Fruit fly (Drosophila melanogaster) whole organism, embryonic: ENCODE measurements around the gene Nle.

Experiments used
- ATbp ChIP-seq: fragments of 200-800 bp; sonication (Bioruptor generic); optimal IDR thresholded peaks from 2 replicates; lab custom pipeline; 2017; ENCODE audit warnings: missing biosample characterization, mild to moderate bottlenecking, missing genetic modification characterization, missing genetic modification reagents
- Antp ChIP-seq: fragments of 200-800 bp; sonication (Bioruptor generic); optimal IDR thresholded peaks from 3 replicates; lab custom pipeline; 2016; ENCODE audit warnings: missing biosample characterization, missing genetic modification characterization
- Atf-2 ChIP-seq: fragments of 200-800 bp; sonication (Bioruptor generic); optimal IDR thresholded peaks from 2 replicates; lab custom pipeline; 2016; ENCODE audit warnings: missing biosample characterization, missing genetic modification characterization
- CG10565 ChIP-seq: fragments of 200-800 bp; sonication (Bioruptor generic); optimal IDR thresholded peaks from 3 replicates; lab custom pipeline; 2016; ENCODE audit warnings: missing biosample characterization, mild to moderate bottlenecking, missing genetic modification characterization
- CG10979 ChIP-seq: fragments of 200-800 bp; sonication (Bioruptor generic); optimal IDR thresholded peaks from 2 replicates; lab custom pipeline; 2018; ENCODE audit warnings: missing biosample characterization, mild to moderate bottlenecking, missing genetic modification characterization, moderate library complexity
- CG11093 ChIP-seq: fragments of 200-800 bp; sonication (Bioruptor generic); IDR thresholded peaks from 3 replicates; pipeline ENCODE4 v1.3.6; 2022; ENCODE audit warnings: missing biosample characterization, missing genetic modification characterization
- CG11247 ChIP-seq: fragments of 200-800 bp; sonication (Bioruptor generic); IDR thresholded peaks from 2 replicates; pipeline ENCODE4 v1.3.6; 2022; ENCODE audit warnings: missing biosample characterization, missing genetic modification characterization
- CG11696 ChIP-seq: fragments of 200-800 bp; sonication (Bioruptor generic); IDR thresholded peaks from 2 replicates; pipeline ENCODE4 v1.3.6; 2022; ENCODE audit warnings: missing biosample characterization, missing genetic modification characterization
- CG12391 ChIP-seq: fragments of 200-800 bp; sonication (Bioruptor generic); optimal IDR thresholded peaks from 3 replicates; lab custom pipeline; 2018; ENCODE audit warnings: missing biosample characterization, mild to moderate bottlenecking, missing genetic modification characterization, moderate library complexity
- CG12769 ChIP-seq: fragments of 200-800 bp; sonication (Bioruptor generic); optimal IDR thresholded peaks from 2 replicates; lab custom pipeline; 2019; ENCODE audit warnings: missing biosample characterization, mild to moderate bottlenecking, missing genetic modification characterization, moderate library complexity
- CG16779 ChIP-seq: fragments of 200-800 bp; sonication (Bioruptor generic); IDR thresholded peaks from 2 replicates; pipeline ENCODE4 v1.3.6; 2022; ENCODE audit warnings: missing biosample characterization, missing genetic modification characterization
- CG18764 ChIP-seq: fragments of 200-800 bp; sonication (Bioruptor generic); optimal IDR thresholded peaks from 3 replicates; lab custom pipeline; 2016; ENCODE audit warnings: missing biosample characterization, missing genetic modification characterization
- CG2202 ChIP-seq: fragments of 200-800 bp; sonication (Bioruptor generic); optimal IDR thresholded peaks from 2 replicates; lab custom pipeline; 2018; ENCODE audit warnings: missing biosample characterization, mild to moderate bottlenecking, missing genetic modification characterization
- CG30020 ChIP-seq: fragments of 200-800 bp; optimal IDR thresholded peaks from 2 replicates; lab custom pipeline; 2019; ENCODE audit warnings: missing biosample characterization, mild to moderate bottlenecking, missing genetic modification characterization, moderate library complexity
- CG30403 ChIP-seq: fragments of 200-800 bp; sonication (Bioruptor generic); optimal IDR thresholded peaks from 3 replicates; lab custom pipeline; 2016; ENCODE audit warnings: missing biosample characterization, missing genetic modification characterization
- CG31365 ChIP-seq: fragments of 200-800 bp; sonication (Bioruptor generic); optimal IDR thresholded peaks from 2 replicates; lab custom pipeline; 2018; ENCODE audit warnings: missing biosample characterization, mild to moderate bottlenecking, missing genetic modification characterization
- CG34224 ChIP-seq: fragments of 200-800 bp; sonication (Bioruptor generic); IDR thresholded peaks from 3 replicates; pipeline ENCODE4 v1.3.6; 2022; ENCODE audit warnings: missing biosample characterization, missing genetic modification characterization; ENCODE audit not compliant: partially characterized antibody
- CG6654 ChIP-seq: fragments of 200-800 bp; sonication (Bioruptor generic); optimal IDR thresholded peaks from 2 replicates; lab custom pipeline; 2017; ENCODE audit warnings: missing biosample characterization, mild to moderate bottlenecking, missing genetic modification characterization
- CG6813 ChIP-seq: fragments of 200-800 bp; sonication (Bioruptor generic); optimal IDR thresholded peaks from 2 replicates; lab custom pipeline; 2017; ENCODE audit warnings: missing biosample characterization, missing genetic modification characterization, mild to moderate bottlenecking, moderate library complexity, missing genetic modification reagents
- CG7372 ChIP-seq: fragments of 200-800 bp; sonication (Bioruptor generic); IDR thresholded peaks from 2 replicates; pipeline ENCODE4 v1.3.6; 2022; ENCODE audit warnings: missing biosample characterization, missing genetic modification characterization
- CG7963 ChIP-seq: fragments of 200-800 bp; sonication (Bioruptor generic); IDR thresholded peaks from 3 replicates; pipeline ENCODE4 v1.3.6; 2022; ENCODE audit warnings: missing biosample characterization, missing genetic modification characterization; ENCODE audit not compliant: partially characterized antibody
- Dfd ChIP-seq, 2 experiments: fragments of >200 bp; optimal IDR thresholded peaks; 2 replicates each; lab custom pipeline; 2017; ENCODE audit warnings: missing biosample characterization in 2 of 2, missing genetic modification characterization in 2 of 2
- ERR ChIP-seq: fragments of 200-800 bp; sonication (Bioruptor generic); optimal IDR thresholded peaks from 2 replicates; lab custom pipeline; 2016; ENCODE audit warnings: missing biosample characterization, missing genetic modification characterization
- GATAe ChIP-seq: fragments of 200-800 bp; sonication (Bioruptor generic); conservative IDR thresholded peaks from 2 replicates; pipeline ENCODE4 v1.3.6; 2022; ENCODE audit warnings: missing biosample characterization, missing genetic modification characterization
- Gsc ChIP-seq: fragments of 200-800 bp; sonication (Bioruptor generic); IDR thresholded peaks from 2 replicates; pipeline ENCODE4 v1.3.6; 2022; ENCODE audit warnings: missing biosample characterization, missing genetic modification characterization
- HHEX ChIP-seq: fragments of 200-800 bp; sonication (Bioruptor generic); optimal IDR thresholded peaks from 3 replicates; lab custom pipeline; 2017; ENCODE audit warnings: missing biosample characterization, mild to moderate bottlenecking, missing genetic modification characterization, missing genetic modification reagents
- Lim3 ChIP-seq: fragments of 200-800 bp; sonication (Bioruptor generic); IDR thresholded peaks from 2 replicates; pipeline ENCODE4 v1.3.6; 2022; ENCODE audit warnings: missing biosample characterization, missing genetic modification characterization
- Max ChIP-seq: fragments of 200-800 bp; sonication (Bioruptor generic); optimal IDR thresholded peaks from 2 replicates; lab custom pipeline; 2016; ENCODE audit warnings: missing biosample characterization, mild to moderate bottlenecking, missing genetic modification characterization
- Myb ChIP-seq: fragments of 200-800 bp; sonication (Bioruptor generic); optimal IDR thresholded peaks from 2 replicates; lab custom pipeline; 2016; ENCODE audit warnings: missing biosample characterization, missing genetic modification characterization
- NK7.1 ChIP-seq: fragments of 200-800 bp; sonication (Bioruptor generic); optimal IDR thresholded peaks from 3 replicates; lab custom pipeline; 2016; ENCODE audit warnings: missing biosample characterization, missing genetic modification characterization
- Pdp1 ChIP-seq, 2 experiments: fragments of 200-800 bp; sonication (Bioruptor generic); optimal IDR thresholded peaks; 3 replicates each; lab custom pipeline; 2016; ENCODE audit warnings: missing biosample characterization in 2 of 2, missing genetic modification characterization in 2 of 2, mild to moderate bottlenecking in 1 of 2, moderate library complexity in 1 of 2
- Sox102F ChIP-seq: fragments of 200-800 bp; sonication (Bioruptor generic); optimal IDR thresholded peaks from 2 replicates; lab custom pipeline; 2018; ENCODE audit warnings: missing biosample characterization, mild to moderate bottlenecking, missing genetic modification characterization, moderate library complexity
- Taf1 ChIP-seq: fragments of 200-800 bp; sonication (Bioruptor generic); IDR thresholded peaks from 2 replicates; pipeline ENCODE4 v1.3.6; 2022; ENCODE audit warnings: missing biosample characterization, missing genetic modification characterization
- Vsx1 ChIP-seq: fragments of 200-800 bp; sonication (Bioruptor generic); optimal IDR thresholded peaks from 2 replicates; lab custom pipeline; 2017; ENCODE audit warnings: missing biosample characterization, mild to moderate bottlenecking, missing genetic modification characterization, missing genetic modification reagents
- Xrp1 ChIP-seq: fragments of 200-800 bp; sonication (Bioruptor generic); IDR thresholded peaks from 2 replicates; pipeline ENCODE4 v1.3.6; 2022; ENCODE audit warnings: missing biosample characterization, missing genetic modification characterization
- ab ChIP-seq: fragments of 200-800 bp; sonication (Bioruptor generic); optimal IDR thresholded peaks from 2 replicates; lab custom pipeline; 2016; ENCODE audit warnings: missing biosample characterization, missing genetic modification characterization
- ftz-f1 ChIP-seq: fragments of 200-800 bp; sonication (Bioruptor generic); optimal IDR thresholded peaks from 2 replicates; lab custom pipeline; 2016; ENCODE audit warnings: missing biosample characterization, missing genetic modification characterization
- grau ChIP-seq: fragments of 200-800 bp; optimal IDR thresholded peaks from 3 replicates; lab custom pipeline; 2019; ENCODE audit warnings: missing biosample characterization, mild to moderate bottlenecking, missing genetic modification characterization, moderate library complexity
- insv ChIP-seq, 2 experiments: fragments of 200-800 bp; sonication (Bioruptor generic); optimal IDR thresholded peaks; 3 replicates each; lab custom pipeline; 2016 to 2018; ENCODE audit warnings: missing biosample characterization in 2 of 2, missing genetic modification characterization in 2 of 2
- inv ChIP-seq: fragments of 200-800 bp; sonication (Bioruptor generic); IDR thresholded peaks from 2 replicates; pipeline ENCODE4 v1.3.6; 2022; ENCODE audit warnings: missing biosample characterization, missing genetic modification characterization; ENCODE audit not compliant: partially characterized antibody
- kah ChIP-seq: fragments of 200-800 bp; sonication (Bioruptor generic); optimal IDR thresholded peaks from 2 replicates; lab custom pipeline; 2018; ENCODE audit warnings: missing biosample characterization, mild to moderate bottlenecking, missing genetic modification characterization
- oc ChIP-seq: fragments of 200-800 bp; sonication (Bioruptor generic); optimal IDR thresholded peaks from 2 replicates; lab custom pipeline; 2018; ENCODE audit warnings: missing biosample characterization, mild to moderate bottlenecking, missing genetic modification characterization, moderate library complexity
- prd ChIP-seq, 3 experiments: fragments of >200 bp in 2 of 3; fragments of 200-800 bp in 1 of 3; sonication (Bioruptor generic) in 1 of 3; optimal IDR thresholded peaks in 2 of 3; IDR thresholded peaks in 1 of 3; 2 replicates in 2 of 3; 3 replicates in 1 of 3; pipeline versions ENCODE4 v1.3.6 to Lab custom; 2017 to 2022; ENCODE audit warnings: missing biosample characterization in 1 of 3, missing genetic modification characterization in 1 of 3
- slou ChIP-seq: fragments of 200-800 bp; sonication (Bioruptor generic); optimal IDR thresholded peaks from 3 replicates; lab custom pipeline; 2016; ENCODE audit warnings: missing biosample characterization, missing genetic modification characterization
- tio ChIP-seq: fragments of 200-800 bp; sonication (Bioruptor generic); optimal IDR thresholded peaks from 2 replicates; lab custom pipeline; 2017; ENCODE audit warnings: missing biosample characterization, missing genetic modification characterization, inconsistent platforms
- unc-4 ChIP-seq: fragments of 200-800 bp; sonication (Bioruptor generic); IDR thresholded peaks from 2 replicates; pipeline ENCODE4 v1.3.6; 2022; ENCODE audit warnings: missing biosample characterization, missing genetic modification characterization; ENCODE audit not compliant: partially characterized antibody
- yki ChIP-seq: fragments of >200 bp; optimal IDR thresholded peaks from 3 replicates; lab custom pipeline; 2018
- z ChIP-seq: fragments of 200-800 bp; sonication (Bioruptor generic); IDR thresholded peaks from 3 replicates; pipeline ENCODE4 v1.3.6; 2022; ENCODE audit warnings: missing biosample characterization, missing genetic modification characterization
- zf30C ChIP-seq: fragments of 200-800 bp; sonication (Bioruptor generic); optimal IDR thresholded peaks from 3 replicates; lab custom pipeline; 2018; ENCODE audit warnings: missing biosample characterization, mild to moderate bottlenecking, missing genetic modification characterization
- zfh1 ChIP-seq: fragments of 200-800 bp; sonication (Bioruptor generic); IDR thresholded peaks from 3 replicates; pipeline ENCODE4 v1.3.6; 2022; ENCODE audit warnings: missing biosample characterization, missing genetic modification characterization

The Nle gene

DNA sequence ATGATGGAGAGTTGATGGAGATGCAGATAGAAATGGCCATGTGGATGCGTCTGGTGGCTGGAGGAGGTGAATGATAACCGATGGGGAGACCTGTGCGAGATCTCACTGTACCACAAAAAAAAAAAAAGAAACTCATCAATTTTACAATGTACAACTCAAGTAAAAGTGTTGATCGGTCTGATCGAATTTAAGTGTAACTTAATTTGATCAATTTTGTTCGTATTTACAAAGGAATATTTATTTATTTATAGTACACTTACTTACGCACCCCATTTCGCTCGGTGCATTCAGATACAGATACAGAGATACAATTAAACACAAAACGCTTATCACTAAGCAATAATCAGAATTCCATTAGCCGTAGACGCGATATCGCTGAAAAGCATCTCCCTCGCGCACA lies 45.2 kb downstream of the Nle start (continued):
- TF ChIP-seq CG6813 = peak; percentile 52
- TF ChIP-seq Gsc (GFP tag; lab: Robert Waterston, UW) = 0 out of 2 replicates have a peak, but pooled peaks have one; percentile 40
- no peak for TF ChIP-seq ftz-f1
- peak; percentile 70 for TF ChIP-seq Sox102F (GFP tag; lab: Kevin White, UChicago)
- TF ChIP-seq CG12769 (tag; lab: Kevin White, UChicago) = no peak
- TF ChIP-seq Atf-2 = peak; percentile 29
- TF ChIP-seq ERR (GFP tag; lab: Kevin White, UChicago) = no peak
- no peak for TF ChIP-seq Dfd (GFP tag; optimal IDR thresholded peaks at IDR 0.05; lab: Kevin White, UChicago)
- no peak for TF ChIP-seq CG16779
- TF ChIP-seq CG6654 (GFP tag; lab: Kevin White, UChicago) = peak; percentile 19
- TF ChIP-seq grau (tag; lab: Kevin White, UChicago) = peak; percentile 29
- TF ChIP-seq slou (GFP tag; lab: Kevin White, UChicago) = peak; percentile 19
- TF ChIP-seq CG30403 (GFP tag; lab: Kevin White, UChicago) = peak; percentile 58
- TF ChIP-seq CG12391 = peak; percentile 58
- TF ChIP-seq oc (tag; lab: Kevin White, UChicago) = peak; percentile 3
- TF ChIP-seq CG34224 (GFP tag; lab: Robert Waterston, UW) = no peak
- 0 out of 3 replicates have a peak, but pooled peaks have one; percentile 38 for TF ChIP-seq z (GFP tag; lab: Robert Waterston, UW)
- peak; percentile 35; the same call in 1 of the 3 replicates for TF ChIP-seq CG11093
- peak; percentile 33 for TF ChIP-seq Vsx1 (GFP tag; lab: Kevin White, UChicago)
- no peak for TF ChIP-seq ab (GFP tag; lab: Kevin White, UChicago)
- no peak for TF ChIP-seq kah (GFP tag; lab: Kevin White, UChicago)
- peak; percentile 50; the same call in 1 of the 2 replicates for TF ChIP-seq CG11247 (GFP tag; lab: Robert Waterston, UW)
- TF ChIP-seq unc-4 = no peak
- no peak for TF ChIP-seq CG30020 (tag; lab: Kevin White, UChicago)
- peak; percentile 35 for TF ChIP-seq tio
- TF ChIP-seq CG10565 (GFP tag; lab: Kevin White, UChicago) = no peak
- TF ChIP-seq inv = no peak
- no peak for TF ChIP-seq prd (optimal IDR thresholded peaks at IDR 0.05; lab: Kevin White, UChicago)
- TF ChIP-seq prd (GFP tag; IDR thresholded peaks at IDR 0.05; lab: Robert Waterston, UW) = peak; percentile 66; the same call in 2 of the 3 replicates
- peak; percentile 40; the same call in 1 of the 2 replicates for TF ChIP-seq GATAe (GFP tag; lab: Robert Waterston, UW)
- peak; percentile 20 for TF ChIP-seq Antp
- TF ChIP-seq HHEX = peak; percentile 50
- TF ChIP-seq CG2202 (tag; lab: Kevin White, UChicago) = peak; percentile 18
- peak; percentile 40 for TF ChIP-seq zf30C (GFP tag; lab: Kevin White, UChicago)
- no peak for TF ChIP-seq Taf1 (GFP tag; lab: Robert Waterston, UW)
- peak in 1 of 2 experiments; percentile 21 for TF ChIP-seq Pdp1 (GFP tag; optimal IDR thresholded peaks at IDR 0.05; lab: Kevin White, UChicago)
- TF ChIP-seq zfh1 (GFP tag; lab: Robert Waterston, UW) = peak; percentile 67
- TF ChIP-seq CG7372 = no peak
- peak; percentile 72 for TF ChIP-seq CG10979 (tag; lab: Kevin White, UChicago)
- TF ChIP-seq CG7963 (GFP tag; lab: Robert Waterston, UW) = no peak
- peak; percentile 38 for TF ChIP-seq CG18764 (GFP tag; lab: Kevin White, UChicago)
- peak; percentile 25 for TF ChIP-seq ATbp (GFP tag; lab: Kevin White, UChicago)
- 0 out of 2 replicates have a peak, but pooled peaks have one; percentile 10 for TF ChIP-seq CG11696 (GFP tag; lab: Robert Waterston, UW)
- TF ChIP-seq yki (lab: Kevin White, UChicago) = no peak
- TF ChIP-seq Max (GFP tag; lab: Kevin White, UChicago) = peak; percentile 24
- no peak for TF ChIP-seq Myb (GFP tag; lab: Kevin White, UChicago)
- TF ChIP-seq CG31365 = no peak
- no peak for TF ChIP-seq NK7.1 (GFP tag; lab: Kevin White, UChicago)
- peak; percentile 75 for TF ChIP-seq Xrp1
- no peak for TF ChIP-seq Lim3 (GFP tag; lab: Robert Waterston, UW)
- no peak for TF ChIP-seq insv (GFP tag; optimal IDR thresholded peaks at IDR 0.05; lab: Kevin White, UChicago)
